Fruit fly (Drosophila melanogaster): Measurements from ENCODE around the gene CG46280.
A peak's percentile ranks its signal among the peaks of the same experiment; 100 is the strongest.

Gene CG46280

DNA sequence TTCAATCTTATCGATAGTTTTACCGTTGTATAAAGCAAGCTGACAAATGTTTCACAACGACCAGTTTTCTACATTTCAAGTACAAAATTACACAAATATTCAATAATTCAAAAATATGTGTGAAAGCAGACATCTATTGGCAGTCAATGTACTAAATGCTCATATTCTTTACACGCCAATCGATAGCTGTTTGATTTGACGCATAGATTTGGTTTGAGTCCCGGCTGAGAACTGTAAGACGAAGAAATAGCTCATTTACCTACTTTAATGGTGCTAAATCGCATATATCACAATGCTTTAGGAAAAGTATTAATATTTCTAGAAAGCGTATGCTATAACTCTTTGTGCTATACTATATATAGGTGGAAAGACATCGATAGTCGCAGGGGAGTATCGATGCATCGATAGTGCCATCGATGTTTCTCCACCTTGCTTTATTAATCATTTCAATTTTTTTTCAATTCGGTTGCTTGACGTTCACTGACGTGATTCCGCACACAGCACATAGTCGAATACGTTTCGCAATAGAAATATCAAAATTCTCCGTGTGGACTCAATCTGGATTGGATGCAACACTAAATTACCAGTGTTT lies 49.7 kb downstream of the CG46280 start, which contains the start of gene Paip2 (continued):
- peak; percentile 16 for TF ChIP-seq lbe (GFP tag; optimal IDR thresholded peaks at IDR 0.05)
- no peak for TF ChIP-seq CG8290 (GFP tag; optimal IDR thresholded peaks at IDR 0.05)
- peak in 1 of 2 experiments; percentile 38 for TF ChIP-seq CG8290 (tag; optimal IDR thresholded peaks at IDR 0.05)
- no peak for TF ChIP-seq E2f1 (GFP tag; IDR thresholded peaks at IDR 0.05)
- peak; percentile 97 for TF ChIP-seq tna (GFP tag; IDR thresholded peaks at IDR 0.05; ENCODE audit: partially characterized antibody)
- peak; percentile 24 for TF ChIP-seq CG12769 (tag; optimal IDR thresholded peaks at IDR 0.05)
- TF ChIP-seq HmgZ (tag; optimal IDR thresholded peaks at IDR 0.05), result peak; percentile 43
- TF ChIP-seq sna (GFP tag; IDR thresholded peaks at IDR 0.05; ENCODE audit: partially characterized antibody), result peak; percentile 99
- TF ChIP-seq CG12659 (GFP tag; optimal IDR thresholded peaks at IDR 0.05), result peak; percentile 70
- TF ChIP-seq nmo (GFP tag; optimal IDR thresholded peaks at IDR 0.05), result peak; percentile 71
- TF ChIP-seq CG1792 (GFP tag; optimal IDR thresholded peaks at IDR 0.05), result peak; percentile 3
- TF ChIP-seq CG2120 (GFP tag; optimal IDR thresholded peaks at IDR 0.05), result peak; percentile 6
- peak; percentile 4 for TF ChIP-seq CG3995 (GFP tag; optimal IDR thresholded peaks at IDR 0.05)
- TF ChIP-seq vnd (GFP tag; IDR thresholded peaks at IDR 0.05; ENCODE audit: partially characterized antibody), result peak; percentile 98
- TF ChIP-seq CG12071 (GFP tag; optimal IDR thresholded peaks at IDR 0.05), result no peak
- peak; percentile 99 for TF ChIP-seq CG16813 (GFP tag; IDR thresholded peaks at IDR 0.05; ENCODE audit: partially characterized antibody)
- TF ChIP-seq CG13287 (GFP tag; IDR thresholded peaks at IDR 0.05; ENCODE audit: partially characterized antibody), result peak; percentile 98
- TF ChIP-seq sens (GFP tag), result peak; percentile 70
- no peak for TF ChIP-seq sob (GFP tag; IDR thresholded peaks at IDR 0.05)
- peak; percentile 99 for TF ChIP-seq knrl (GFP tag; IDR thresholded peaks at IDR 0.05; ENCODE audit: partially characterized antibody)
- peak; percentile 99 for TF ChIP-seq HLH4C (GFP tag; IDR thresholded peaks at IDR 0.05; ENCODE audit: partially characterized antibody)
- peak; percentile 23 for TF ChIP-seq D19A (tag; optimal IDR thresholded peaks at IDR 0.05)
- TF ChIP-seq pan (optimal IDR thresholded peaks at IDR 0.05), result no peak
- TF ChIP-seq pan (GFP tag; optimal IDR thresholded peaks at IDR 0.05 in 1 of 2, IDR thresholded peaks at IDR 0.05 in 1 of 2), result no peak
- peak in 1 of 2 experiments; percentile 1 for TF ChIP-seq Hr51 (GFP tag; optimal IDR thresholded peaks at IDR 0.05)
- peak; percentile 28 for TF ChIP-seq CG3847 (GFP tag; IDR thresholded peaks at IDR 0.05)
- peak in 1 of 2 experiments; percentile 32 for TF ChIP-seq insv (GFP tag; optimal IDR thresholded peaks at IDR 0.05)
- peak; percentile 58 for TF ChIP-seq CG32772 (GFP tag; IDR thresholded peaks at IDR 0.05)
- TF ChIP-seq Dp (GFP tag; optimal IDR thresholded peaks at IDR 0.05), result peak; percentile 91
- peak; percentile 2 for TF ChIP-seq Jarid2 (GFP tag; optimal IDR thresholded peaks at IDR 0.05)
- TF ChIP-seq zen2 (GFP tag; IDR thresholded peaks at IDR 0.05; ENCODE audit: partially characterized antibody), result peak; percentile 98
- peak; percentile 63 for TF ChIP-seq Myb (GFP tag; optimal IDR thresholded peaks at IDR 0.05)
- TF ChIP-seq usp (GFP tag; optimal IDR thresholded peaks at IDR 0.05), result no peak
- peak; percentile 98 for TF ChIP-seq nerfin-2 (GFP tag; IDR thresholded peaks at IDR 0.05; ENCODE audit: partially characterized antibody)
- peak; percentile 67 for TF ChIP-seq CG15514 (GFP tag; optimal IDR thresholded peaks at IDR 0.05)
- TF ChIP-seq CG8478 (optimal IDR thresholded peaks at IDR 0.05), result peak; percentile 66
- no peak for TF ChIP-seq CG3726 (GFP tag; IDR thresholded peaks at IDR 0.05)
- TF ChIP-seq PHDP (tag; optimal IDR thresholded peaks at IDR 0.05), result no peak
- TF ChIP-seq Blimp-1 (GFP tag; optimal IDR thresholded peaks at IDR 0.05), result no peak
- TF ChIP-seq mld (GFP tag; IDR thresholded peaks at IDR 0.05; ENCODE audit: partially characterized antibody), result peak; percentile 93
- TF ChIP-seq schlank (tag; optimal IDR thresholded peaks at IDR 0.05), result no peak
- TF ChIP-seq pzg (GFP tag; optimal IDR thresholded peaks at IDR 0.05), result peak; percentile 87
- TF ChIP-seq CG6854 (GFP tag; optimal IDR thresholded peaks at IDR 0.05), result no peak
- TF ChIP-seq ham (GFP tag; IDR thresholded peaks at IDR 0.05), result no peak
- peak; percentile 15 for TF ChIP-seq grau (tag; optimal IDR thresholded peaks at IDR 0.05)
- peak; percentile 90 for TF ChIP-seq Med (GFP tag)
- TF ChIP-seq chinmo (GFP tag; IDR thresholded peaks at IDR 0.05; ENCODE audit: partially characterized antibody), result peak; percentile 99
- TF ChIP-seq CG8924 (tag; optimal IDR thresholded peaks at IDR 0.05), result peak; percentile 38
- TF ChIP-seq CG34376 (GFP tag; optimal IDR thresholded peaks at IDR 0.05), result peak; percentile 44

Measured in whole organism, embryonic.